Fruit fly (Drosophila melanogaster) whole organism, embryonic: ENCODE measurements around the gene nompB.

Experiments
- Antp ChIP-seq: fragments of 200-800 bp; sonication (Bioruptor generic); optimal IDR thresholded peaks from 3 replicates; lab custom pipeline; 2016; ENCODE audit warnings: missing biosample characterization, missing genetic modification characterization
- Blimp-1 ChIP-seq: fragments of 200-800 bp; sonication (Bioruptor generic); optimal IDR thresholded peaks from 3 replicates; lab custom pipeline; 2018; ENCODE audit warnings: missing biosample characterization, missing genetic modification characterization, mild to moderate bottlenecking, moderate library complexity, missing genetic modification reagents
- CG10959 ChIP-seq: fragments of 200-800 bp; sonication (Bioruptor generic); IDR thresholded peaks from 2 replicates; pipeline ENCODE4 v1.3.6; 2022; ENCODE audit warnings: missing biosample characterization, missing genetic modification characterization
- CG11398 ChIP-seq: fragments of 200-800 bp; sonication (Bioruptor generic); optimal IDR thresholded peaks from 2 replicates; lab custom pipeline; 2016; ENCODE audit warnings: missing biosample characterization, missing genetic modification characterization
- CG12219 ChIP-seq: fragments of 200-800 bp; sonication (Bioruptor generic); optimal IDR thresholded peaks from 3 replicates; lab custom pipeline; 2018; ENCODE audit warnings: missing biosample characterization, mild to moderate bottlenecking, missing genetic modification characterization
- CG12391 ChIP-seq: fragments of 200-800 bp; sonication (Bioruptor generic); optimal IDR thresholded peaks from 3 replicates; lab custom pipeline; 2018; ENCODE audit warnings: missing biosample characterization, mild to moderate bottlenecking, missing genetic modification characterization, moderate library complexity
- CG14441 ChIP-seq: fragments of 200-800 bp; sonication (Bioruptor generic); IDR thresholded peaks from 2 replicates; pipeline ENCODE4 v1.3.6; 2022; ENCODE audit warnings: missing biosample characterization, missing genetic modification characterization
- CG15514 ChIP-seq: fragments of 200-800 bp; sonication (Bioruptor generic); optimal IDR thresholded peaks from 3 replicates; lab custom pipeline; 2017; ENCODE audit warnings: missing biosample characterization, missing genetic modification characterization, mild to moderate bottlenecking, moderate library complexity, missing genetic modification reagents
- CG17385 ChIP-seq: fragments of 200-800 bp; sonication (Bioruptor generic); optimal IDR thresholded peaks from 3 replicates; lab custom pipeline; 2018; ENCODE audit warnings: missing biosample characterization, mild to moderate bottlenecking, missing genetic modification characterization
- CG17912 ChIP-seq: fragments of 200-800 bp; sonication (Bioruptor generic); optimal IDR thresholded peaks from 2 replicates; lab custom pipeline; 2018; ENCODE audit warnings: missing biosample characterization, mild to moderate bottlenecking, missing genetic modification characterization
- CG2875 ChIP-seq: fragments of 200-800 bp; sonication (Bioruptor generic); optimal IDR thresholded peaks from 2 replicates; lab custom pipeline; 2017; ENCODE audit warnings: missing biosample characterization, mild to moderate bottlenecking, missing genetic modification characterization, missing genetic modification reagents
- CG3847 ChIP-seq: fragments of 200-800 bp; sonication (Bioruptor generic); IDR thresholded peaks from 2 replicates; pipeline ENCODE4 v1.3.6; 2022; ENCODE audit warnings: missing biosample characterization, missing genetic modification characterization
- CG4282 ChIP-seq: fragments of 200-800 bp; sonication (Bioruptor generic); optimal IDR thresholded peaks from 2 replicates; lab custom pipeline; 2016; ENCODE audit warnings: missing biosample characterization, missing genetic modification characterization
- CG6689 ChIP-seq: fragments of 200-800 bp; sonication (Bioruptor generic); IDR thresholded peaks from 2 replicates; pipeline ENCODE4 v1.3.6; 2022; ENCODE audit warnings: missing biosample characterization, missing genetic modification characterization
- CG6791 ChIP-seq: fragments of 200-800 bp; sonication (Bioruptor generic); IDR thresholded peaks from 3 replicates; pipeline ENCODE4 v1.3.6; 2022; ENCODE audit warnings: missing biosample characterization, missing genetic modification characterization; ENCODE audit not compliant: partially characterized antibody
- CG8281 ChIP-seq: fragments of 200-800 bp; sonication (Bioruptor generic); optimal IDR thresholded peaks from 2 replicates; lab custom pipeline; 2018; ENCODE audit warnings: missing biosample characterization, mild to moderate bottlenecking, missing genetic modification characterization, moderate library complexity
- CG8359 ChIP-seq: fragments of 200-800 bp; sonication (Bioruptor generic); optimal IDR thresholded peaks from 2 replicates; lab custom pipeline; 2017; ENCODE audit warnings: missing biosample characterization, mild to moderate bottlenecking, missing genetic modification characterization, borderline replicate concordance
- CG9797 ChIP-seq: fragments of 200-800 bp; sonication (Bioruptor generic); optimal IDR thresholded peaks from 3 replicates; lab custom pipeline; 2018; ENCODE audit warnings: missing biosample characterization, mild to moderate bottlenecking, missing genetic modification characterization
- CkIIα-i1 ChIP-seq: fragments of 200-800 bp; sonication (Bioruptor generic); IDR thresholded peaks from 2 replicates; pipeline ENCODE4 v1.3.6; 2022; ENCODE audit warnings: missing biosample characterization, missing genetic modification characterization
- D ChIP-seq, 2 experiments: fragments of 200-800 bp in 1 of 2; fragments of >200 bp in 1 of 2; sonication (Bioruptor generic) in 1 of 2; optimal IDR thresholded peaks; 2 replicates in 1 of 2; 3 replicates in 1 of 2; lab custom pipeline; 2017; ENCODE audit warnings: mild to moderate bottlenecking in 1 of 2, missing biosample characterization in 1 of 2, missing genetic modification characterization in 1 of 2, missing genetic modification reagents in 1 of 2
- Drgx ChIP-seq: fragments of 200-800 bp; sonication (Bioruptor generic); IDR thresholded peaks from 2 replicates; pipeline ENCODE4 v1.3.6; 2022; ENCODE audit warnings: missing biosample characterization, missing genetic modification characterization
- HHEX ChIP-seq: fragments of 200-800 bp; sonication (Bioruptor generic); optimal IDR thresholded peaks from 3 replicates; lab custom pipeline; 2017; ENCODE audit warnings: missing biosample characterization, mild to moderate bottlenecking, missing genetic modification characterization, missing genetic modification reagents
- Med ChIP-seq: fragments of 200-800 bp; sonication (Bioruptor generic); peaks from one replicate; lab custom pipeline; 2016; ENCODE audit warnings: missing biosample characterization, missing genetic modification characterization, mild to moderate bottlenecking, inconsistent platforms, moderate library complexity
- NfI ChIP-seq: fragments of 200-800 bp; sonication (Bioruptor generic); optimal IDR thresholded peaks from 3 replicates; lab custom pipeline; 2018; ENCODE audit warnings: missing biosample characterization, mild to moderate bottlenecking, missing genetic modification characterization, moderate library complexity
- Pdp1 ChIP-seq, 2 experiments: fragments of 200-800 bp; sonication (Bioruptor generic); optimal IDR thresholded peaks; 3 replicates each; lab custom pipeline; 2016; ENCODE audit warnings: missing biosample characterization in 2 of 2, missing genetic modification characterization in 2 of 2, mild to moderate bottlenecking in 1 of 2, moderate library complexity in 1 of 2
- Scr ChIP-seq: fragments of 200-800 bp; sonication (Bioruptor generic); IDR thresholded peaks from 2 replicates; pipeline ENCODE4 v1.3.6; 2022; ENCODE audit warnings: missing biosample characterization, missing genetic modification characterization; ENCODE audit not compliant: partially characterized antibody
- Tbp ChIP-seq: fragments of >200 bp; optimal IDR thresholded peaks from 2 replicates; lab custom pipeline; 2018; ENCODE audit warnings: missing biosample characterization, missing genetic modification characterization
- amos ChIP-seq: fragments of 200-800 bp; sonication (Bioruptor generic); IDR thresholded peaks from 2 replicates; pipeline ENCODE4 v1.3.6; 2022; ENCODE audit warnings: missing biosample characterization, missing genetic modification characterization; ENCODE audit not compliant: partially characterized antibody
- bbx ChIP-seq: fragments of 200-800 bp; sonication (Bioruptor generic); IDR thresholded peaks from 2 replicates; pipeline ENCODE4 v1.3.6; 2022; ENCODE audit warnings: missing biosample characterization, missing genetic modification characterization; ENCODE audit not compliant: partially characterized antibody
- da ChIP-seq: fragments of 200-800 bp; sonication (Bioruptor generic); optimal IDR thresholded peaks from 2 replicates; lab custom pipeline; 2016; ENCODE audit warnings: missing biosample characterization, missing genetic modification characterization
- dpn ChIP-seq, 2 experiments: fragments of 200-800 bp; sonication (Bioruptor generic); optimal IDR thresholded peaks; 3 replicates each; lab custom pipeline; 2016; ENCODE audit warnings: missing biosample characterization in 2 of 2, missing genetic modification characterization in 2 of 2
- emc ChIP-seq: fragments of 200-800 bp; sonication (Bioruptor generic); optimal IDR thresholded peaks from 2 replicates; lab custom pipeline; 2016; ENCODE audit warnings: missing biosample characterization, missing genetic modification characterization
- eve ChIP-seq, 2 experiments: fragments of >200 bp; optimal IDR thresholded peaks; 2 replicates each; lab custom pipeline; 2017; ENCODE audit warnings: missing biosample characterization in 2 of 2, missing genetic modification characterization in 2 of 2
- gcm2 ChIP-seq: fragments of 200-800 bp; sonication (Bioruptor generic); optimal IDR thresholded peaks from 2 replicates; lab custom pipeline; 2016; ENCODE audit warnings: missing biosample characterization, missing genetic modification characterization
- gsb ChIP-seq: fragments of 200-800 bp; sonication (Bioruptor generic); IDR thresholded peaks from 2 replicates; pipeline ENCODE4 v1.3.6; 2022; ENCODE audit warnings: missing biosample characterization, missing genetic modification characterization
- ham ChIP-seq: fragments of 200-800 bp; sonication (Bioruptor generic); IDR thresholded peaks from 2 replicates; pipeline ENCODE4 v1.3.6; 2022; ENCODE audit warnings: missing biosample characterization, missing genetic modification characterization
- lbe ChIP-seq: fragments of 200-800 bp; sonication (Bioruptor generic); optimal IDR thresholded peaks from 2 replicates; lab custom pipeline; 2016; ENCODE audit warnings: missing biosample characterization, mild to moderate bottlenecking, missing genetic modification characterization
- mirr ChIP-seq: fragments of 200-800 bp; sonication (Bioruptor generic); optimal IDR thresholded peaks from 3 replicates; lab custom pipeline; 2018; ENCODE audit warnings: missing biosample characterization, mild to moderate bottlenecking, missing genetic modification characterization
- nerfin-2 ChIP-seq: fragments of 200-800 bp; sonication (Bioruptor generic); IDR thresholded peaks from 2 replicates; pipeline ENCODE4 v1.3.6; 2022; ENCODE audit warnings: missing biosample characterization, missing genetic modification characterization; ENCODE audit not compliant: partially characterized antibody
- nmo ChIP-seq: fragments of 200-800 bp; sonication (Bioruptor generic); optimal IDR thresholded peaks from 2 replicates; lab custom pipeline; 2018; ENCODE audit warnings: missing biosample characterization, mild to moderate bottlenecking, missing genetic modification characterization, moderate library complexity
- odd ChIP-seq: fragments of 200-800 bp; sonication (Bioruptor generic); optimal IDR thresholded peaks from 2 replicates; lab custom pipeline; 2017; ENCODE audit warnings: missing biosample characterization, mild to moderate bottlenecking, missing genetic modification characterization
- pan ChIP-seq, 4 experiments: fragments of >200 bp in 3 of 4; fragments of 200-800 bp in 1 of 4; sonication (Bioruptor generic) in 1 of 4; optimal IDR thresholded peaks in 3 of 4; IDR thresholded peaks in 1 of 4; 2 replicates each; pipeline versions ENCODE4 v1.3.6 to Lab custom; 2017 to 2022; ENCODE audit warnings: missing biosample characterization in 2 of 4, missing genetic modification characterization in 2 of 4, mixed read lengths in 1 of 4
- pzg ChIP-seq: fragments of 200-800 bp; sonication (Bioruptor generic); optimal IDR thresholded peaks from 3 replicates; lab custom pipeline; 2018; ENCODE audit warnings: missing biosample characterization, mild to moderate bottlenecking, missing genetic modification characterization, moderate library complexity
- stc ChIP-seq: fragments of 200-800 bp; sonication (Bioruptor generic); IDR thresholded peaks from 2 replicates; pipeline ENCODE4 v1.3.6; 2022; ENCODE audit warnings: missing biosample characterization, missing genetic modification characterization
- tio ChIP-seq: fragments of 200-800 bp; sonication (Bioruptor generic); optimal IDR thresholded peaks from 2 replicates; lab custom pipeline; 2017; ENCODE audit warnings: missing biosample characterization, missing genetic modification characterization, inconsistent platforms
- tll ChIP-seq, 2 experiments: fragments of 200-800 bp in 1 of 2; fragments of >200 bp in 1 of 2; sonication (Bioruptor generic) in 1 of 2; optimal IDR thresholded peaks; 2 replicates each; lab custom pipeline; 2017 to 2019; ENCODE audit warnings: missing biosample characterization in 2 of 2, missing genetic modification characterization in 2 of 2, mild to moderate bottlenecking in 1 of 2, moderate library complexity in 1 of 2
- twi ChIP-seq: fragments of 200-800 bp; optimal IDR thresholded peaks from 2 replicates; lab custom pipeline; 2019; ENCODE audit warnings: missing biosample characterization, mild to moderate bottlenecking, missing genetic modification characterization, moderate library complexity

Gene nompB

DNA sequence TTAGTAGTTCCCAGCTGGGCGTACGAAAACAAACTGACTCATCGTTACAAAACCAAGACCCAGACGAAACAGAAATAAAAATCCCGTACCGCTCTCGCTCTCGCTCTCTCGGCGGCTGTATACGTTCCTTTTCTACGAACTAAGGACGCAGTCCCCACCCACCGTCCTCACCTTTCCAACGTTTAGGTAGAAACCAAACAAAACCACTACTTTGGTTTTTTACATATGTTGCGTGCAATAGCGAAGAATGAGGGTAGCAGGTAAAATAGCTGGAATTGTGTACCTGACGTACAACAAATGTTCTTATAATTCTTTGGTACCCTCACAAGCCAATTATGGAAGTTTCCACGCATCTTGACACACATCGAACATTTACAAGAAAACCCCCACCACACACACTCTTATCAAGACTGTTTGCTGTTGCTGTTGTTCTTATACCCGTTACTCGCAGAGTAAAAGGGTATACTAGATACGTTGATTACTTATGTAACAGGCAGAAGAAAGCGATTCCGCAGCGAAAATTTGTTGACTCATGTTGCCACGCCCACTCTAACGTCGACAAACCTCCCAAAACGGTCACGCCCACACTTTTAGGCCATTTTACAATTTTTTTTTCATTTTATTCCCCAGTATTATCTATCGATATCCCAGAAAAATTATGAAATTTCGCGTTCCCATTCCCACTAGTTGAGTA, 29.7 kb upstream of the nompB start (continued):
- TF ChIP-seq CG4282 (GFP tag; lab: Kevin White, UChicago): no peak
- peak; percentile 46 for TF ChIP-seq mirr (GFP tag; lab: Kevin White, UChicago)
- peak; percentile 9 for TF ChIP-seq CG12391 (tag; lab: Kevin White, UChicago)
- no peak for TF ChIP-seq CG14441 (GFP tag; lab: Robert Waterston, UW)
- TF ChIP-seq CkIIα-i1 (GFP tag; lab: Robert Waterston, UW): no peak
- TF ChIP-seq CG15514 (GFP tag; lab: Kevin White, UChicago): no peak
- TF ChIP-seq CG17385: peak; percentile 5
- no peak for TF ChIP-seq CG3847
- TF ChIP-seq tll (GFP tag; optimal IDR thresholded peaks at IDR 0.05; lab: Kevin White, UChicago): peak in 1 of 2 experiments; percentile 80
- no peak for TF ChIP-seq CG10959 (GFP tag; lab: Robert Waterston, UW)
- 0 out of 3 replicates have a peak, but pooled peaks have one; percentile 18 for TF ChIP-seq CG6791
- no peak for TF ChIP-seq HHEX (GFP tag; lab: Kevin White, UChicago)
- no peak for TF ChIP-seq CG17912 (GFP tag; lab: Kevin White, UChicago)
- no peak for TF ChIP-seq ham (GFP tag; lab: Robert Waterston, UW)
- TF ChIP-seq bbx (GFP tag; lab: Robert Waterston, UW): peak; percentile 46; the same call in 1 of the 2 replicates
- no peak for TF ChIP-seq Blimp-1 (GFP tag; lab: Kevin White, UChicago)
- no peak for TF ChIP-seq emc (GFP tag; lab: Kevin White, UChicago)
- TF ChIP-seq CG6689 (GFP tag; lab: Robert Waterston, UW): no peak
- no peak for TF ChIP-seq pzg (GFP tag; lab: Kevin White, UChicago)
- TF ChIP-seq nerfin-2: no peak
- TF ChIP-seq Antp (GFP tag; lab: Kevin White, UChicago): no peak
- no peak for TF ChIP-seq lbe (GFP tag; lab: Kevin White, UChicago)
- TF ChIP-seq CG8359 (GFP tag; lab: Kevin White, UChicago): no peak
- TF ChIP-seq stc (GFP tag; lab: Robert Waterston, UW): no peak
- TF ChIP-seq odd: peak; percentile 1
- TF ChIP-seq pan (optimal IDR thresholded peaks at IDR 0.05; lab: Kevin White, UChicago): peak in 1 of 2 experiments; percentile 66
- TF ChIP-seq pan (GFP tag; optimal IDR thresholded peaks at IDR 0.05 in 1 of 2, IDR thresholded peaks at IDR 0.05 in 1 of 2): peak in 1 of 2 experiments; percentile 36
- TF ChIP-seq CG9797 (GFP tag; lab: Kevin White, UChicago): no peak
- no peak for TF ChIP-seq Tbp (GFP tag; lab: Kevin White, UChicago)
- TF ChIP-seq D (optimal IDR thresholded peaks at IDR 0.05; lab: Kevin White, UChicago): no peak
- TF ChIP-seq D (GFP tag; optimal IDR thresholded peaks at IDR 0.05; lab: Kevin White, UChicago): peak; percentile 54
- TF ChIP-seq CG12219 (GFP tag; lab: Kevin White, UChicago): no peak
- peak; percentile 30 for TF ChIP-seq NfI (GFP tag; lab: Kevin White, UChicago)
- TF ChIP-seq CG11398 (GFP tag; lab: Kevin White, UChicago): no peak
- no peak for TF ChIP-seq amos (GFP tag; lab: Robert Waterston, UW)
- no peak for TF ChIP-seq da
- no peak for TF ChIP-seq gsb (GFP tag; lab: Robert Waterston, UW)
- peak; percentile 46 to 91 for TF ChIP-seq Pdp1 (GFP tag; optimal IDR thresholded peaks at IDR 0.05; lab: Kevin White, UChicago)
- TF ChIP-seq twi (tag; lab: Kevin White, UChicago): peak; percentile 87
- TF ChIP-seq dpn (GFP tag; optimal IDR thresholded peaks at IDR 0.05; lab: Kevin White, UChicago): peak in 1 of 2 experiments; percentile 8
- TF ChIP-seq Med (GFP tag; lab: Kevin White, UChicago): peak; percentile 37
- no peak for TF ChIP-seq CG2875
- peak; percentile 34 for TF ChIP-seq tio
- peak in 1 of 2 experiments; percentile 48 for TF ChIP-seq eve (GFP tag; optimal IDR thresholded peaks at IDR 0.05; lab: Kevin White, UChicago)
- TF ChIP-seq gcm2 (GFP tag; lab: Kevin White, UChicago): no peak
- TF ChIP-seq Scr: no peak
- TF ChIP-seq CG8281: no peak
- no peak for TF ChIP-seq Drgx (GFP tag; lab: Robert Waterston, UW)
- peak; percentile 52 for TF ChIP-seq nmo (GFP tag; lab: Kevin White, UChicago)
